Fruit fly (Drosophila melanogaster) whole organism, wandering third instar larva: ENCODE data around the gene SMC5.

ENCODE experiments used
- CrebA ChIP-seq: fragments of 200-800 bp; sonication (Bioruptor generic); optimal IDR thresholded peaks from 2 replicates; lab custom pipeline; 2016; ENCODE audit warnings: missing biosample characterization, mild to moderate bottlenecking, missing genetic modification characterization, borderline replicate concordance
- Dif ChIP-seq: fragments of 200-275, 200-300 bp; sonication (Bioruptor generic); optimal IDR thresholded peaks from 2 replicates; lab custom pipeline; 2018; ENCODE audit warnings: missing biosample characterization, missing genetic modification characterization; ENCODE audit not compliant: partially characterized antibody
- Hnf4 ChIP-seq: fragments of 200-800 bp; sonication (Bioruptor generic); optimal IDR thresholded peaks from 2 replicates; lab custom pipeline; 2016; ENCODE audit warnings: missing biosample characterization, mild to moderate bottlenecking, missing genetic modification characterization
- Hr78 ChIP-seq: fragments of >200 bp; optimal IDR thresholded peaks from 2 replicates; lab custom pipeline; 2017; ENCODE audit warnings: missing biosample characterization, missing genetic modification characterization
- Hr83 ChIP-seq: fragments of 200-300 bp; sonication (Bioruptor generic); optimal IDR thresholded peaks from 2 replicates; lab custom pipeline; 2016; ENCODE audit warnings: missing biosample characterization, mild to moderate bottlenecking, missing genetic modification characterization, moderate library complexity; ENCODE audit not compliant: poor library complexity, severe bottlenecking
- Jra ChIP-seq: sonication (Bioruptor generic); optimal IDR thresholded peaks from 2 replicates; lab custom pipeline; 2016; ENCODE audit warnings: missing biosample characterization, missing genetic modification characterization
- Mio ChIP-seq: sonication (Bioruptor generic); optimal IDR thresholded peaks from 2 replicates; lab custom pipeline; 2016; ENCODE audit warnings: missing biosample characterization, missing genetic modification characterization
- Myc ChIP-seq: fragments of >200 bp; optimal IDR thresholded peaks from 2 replicates; lab custom pipeline; 2017
- N ChIP-seq: fragments of >200 bp; optimal IDR thresholded peaks from 2 replicates; lab custom pipeline; 2018; ENCODE audit warnings: missing biosample characterization, missing external identifiers, missing genetic modification characterization
- dsf ChIP-seq: sonication (Bioruptor generic); optimal IDR thresholded peaks from 2 replicates; lab custom pipeline; 2016; ENCODE audit warnings: missing biosample characterization, missing genetic modification characterization, borderline replicate concordance
- ey ChIP-seq: fragments of 200-800 bp; sonication (Bioruptor generic); optimal IDR thresholded peaks from 2 replicates; lab custom pipeline; 2016; ENCODE audit warnings: missing biosample characterization, missing genetic modification characterization
- psq ChIP-seq: fragments of 200-800 bp; sonication (Bioruptor generic); optimal IDR thresholded peaks from 3 replicates; lab custom pipeline; 2017; ENCODE audit warnings: missing biosample characterization, mild to moderate bottlenecking, missing genetic modification characterization, moderate library complexity
- sv ChIP-seq: fragments of 200-800 bp; sonication (Bioruptor generic); optimal IDR thresholded peaks from 3 replicates; lab custom pipeline; 2016; ENCODE audit warnings: missing biosample characterization, missing genetic modification characterization
- usp ChIP-seq: fragments of >200 bp; optimal IDR thresholded peaks from 2 replicates; lab custom pipeline; 2017; ENCODE audit warnings: missing biosample characterization, missing genetic modification characterization

DNA sequence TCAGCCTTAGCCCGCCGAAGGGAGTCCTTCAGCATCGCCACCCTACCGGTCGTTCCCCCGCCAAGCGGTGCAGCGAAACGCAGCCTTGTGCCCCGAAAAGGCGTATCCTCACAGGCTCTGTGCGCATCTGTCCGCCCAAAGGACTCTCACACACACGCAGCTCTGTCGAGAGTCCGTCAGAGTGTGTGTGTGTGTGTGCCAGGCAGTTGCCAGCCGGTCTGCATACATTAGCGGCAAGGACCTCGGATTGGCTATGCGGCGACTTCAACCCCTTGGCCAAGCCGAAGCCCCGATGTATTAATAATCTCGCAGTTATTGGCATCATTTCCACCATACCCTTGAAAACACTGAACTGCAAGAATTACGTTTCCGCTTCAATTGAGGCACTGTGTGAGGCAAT, 41.6 kb downstream of the SMC5 start:
- no peak for TF ChIP-seq Jra (GFP tag; lab: Kevin White, UChicago)
- no peak for TF ChIP-seq Hr83 (GFP tag; lab: Kevin White, UChicago)
- no peak for TF ChIP-seq N (GFP tag; lab: Kevin White, UChicago)
- TF ChIP-seq dsf (GFP tag; lab: Kevin White, UChicago): no peak
- no peak for TF ChIP-seq sv (GFP tag; lab: Kevin White, UChicago)
- TF ChIP-seq psq (GFP tag; lab: Kevin White, UChicago): no peak
- TF ChIP-seq CrebA: no peak
- TF ChIP-seq Mio (GFP tag; lab: Kevin White, UChicago): no peak
- TF ChIP-seq Hr78: no peak
- TF ChIP-seq usp (GFP tag; lab: Kevin White, UChicago): no peak
- no peak for TF ChIP-seq Myc (lab: Kevin White, UChicago)
- TF ChIP-seq ey (GFP tag; lab: Kevin White, UChicago): no peak
- no peak for TF ChIP-seq Dif (GFP tag; lab: Kevin White, UChicago)
- no peak for TF ChIP-seq Hnf4 (GFP tag; lab: Kevin White, UChicago)
